Worm (Caenorhabditis elegans) whole organism, L4 larva: ENCODE data around the gene C27D9.2.

ENCODE experiments used
- D1046.2 ChIP-seq: fragments of 200-800 bp; sonication (Bioruptor generic); IDR thresholded peaks from 2 replicates; pipeline ENCODE4 v1.3.6; 2022; ENCODE audit warnings: missing genetic modification characterization, missing compliant biosample characterization
- T20F7.1 ChIP-seq: fragments of 200-800 bp; sonication (Bioruptor generic); optimal IDR thresholded peaks from 2 replicates; lab custom pipeline; 2018; ENCODE audit warnings: mild to moderate bottlenecking, missing genetic modification characterization, missing compliant biosample characterization
- Y48G9A.11 ChIP-seq: fragments of 200-800 bp; sonication (Bioruptor generic); IDR thresholded peaks from 2 replicates; pipeline ENCODE4 v1.3.6; 2022; ENCODE audit warnings: missing genetic modification reagents, missing genetic modification characterization, missing compliant biosample characterization
- aha-1 ChIP-seq: fragments of 150-350 bp; peaks from one replicate; lab custom pipeline; 2014; ENCODE audit warnings: missing biosample characterization, missing genetic modification characterization
- cey-2 ChIP-seq: sonication (generic microtip); optimal IDR thresholded peaks from 3 replicates; lab custom pipeline; 2017; ENCODE audit warnings: missing genetic modification characterization, mild to moderate bottlenecking, missing compliant biosample characterization, antibody characterized with exemption, borderline replicate concordance; ENCODE audit not compliant: insufficient read depth
- daf-16 ChIP-seq, 3 experiments: sonication (generic microtip); optimal IDR thresholded peaks; 2 replicates each; lab custom pipeline; 2016 to 2017; ENCODE audit warnings: missing genetic modification characterization in 3 of 3, missing genetic modification reagents in 3 of 3, mild to moderate bottlenecking in 2 of 3, missing compliant biosample characterization in 2 of 3, missing biosample characterization in 1 of 3, moderate library complexity in 1 of 3
- dmd-6 ChIP-seq: fragments of 200-800 bp; sonication (Bioruptor generic); IDR thresholded peaks from 2 replicates; pipeline ENCODE4 v1.3.6; 2022; ENCODE audit warnings: missing genetic modification reagents, missing genetic modification characterization, missing compliant biosample characterization
- dmd-8 ChIP-seq: fragments of 200-800 bp; sonication (Bioruptor generic); IDR thresholded peaks from 2 replicates; pipeline ENCODE4 v1.3.6; 2022; ENCODE audit warnings: missing genetic modification characterization, missing compliant biosample characterization
- dmd-9 ChIP-seq: fragments of 200-800 bp; sonication (Bioruptor generic); IDR thresholded peaks from 2 replicates; pipeline ENCODE4 v1.3.6; 2022; ENCODE audit warnings: missing genetic modification reagents, missing genetic modification characterization, missing compliant biosample characterization
- hlh-11 ChIP-seq: fragments of 200-800 bp; sonication (Bioruptor generic); optimal IDR thresholded peaks from 2 replicates; lab custom pipeline; 2018; ENCODE audit warnings: mild to moderate bottlenecking, missing genetic modification characterization, missing compliant biosample characterization
- lin-29 ChIP-seq: fragments of 200-800 bp; sonication (Bioruptor generic); IDR thresholded peaks from 2 replicates; pipeline ENCODE4 v1.3.6; 2022; ENCODE audit warnings: missing genetic modification reagents, missing genetic modification characterization, missing compliant biosample characterization
- lsy-2 ChIP-seq, 2 experiments: fragments of 150-350 bp in 1 of 2; sonication (generic microtip) in 1 of 2; optimal IDR thresholded peaks; 2 replicates each; lab custom pipeline; 2014 to 2017; ENCODE audit warnings: missing biosample characterization in 2 of 2, missing genetic modification characterization in 2 of 2
- mep-1 ChIP-seq: fragments of 150-350 bp; sonication (generic microtip); optimal IDR thresholded peaks from 3 replicates; lab custom pipeline; 2014; ENCODE audit warnings: missing biosample characterization, missing genetic modification characterization
- mxl-2 ChIP-seq: fragments of 200-800 bp; sonication (Bioruptor generic); conservative IDR thresholded peaks from 2 replicates; pipeline ENCODE4 v1.3.6; 2022; ENCODE audit warnings: missing genetic modification reagents, missing genetic modification characterization, missing compliant biosample characterization
- mxl-3 ChIP-seq: fragments of 200-800 bp; sonication (Bioruptor generic); optimal IDR thresholded peaks from 2 replicates; lab custom pipeline; 2018; ENCODE audit warnings: mild to moderate bottlenecking, missing genetic modification characterization, missing compliant biosample characterization
- nhr-237 ChIP-seq: sonication (generic microtip); optimal IDR thresholded peaks from 2 replicates; lab custom pipeline; 2017; ENCODE audit warnings: missing biosample characterization, missing genetic modification characterization
- nhr-25 ChIP-seq: sonication (generic microtip); optimal IDR thresholded peaks from 2 replicates; lab custom pipeline; 2017; ENCODE audit warnings: missing genetic modification characterization, mild to moderate bottlenecking, missing compliant biosample characterization, antibody characterized with exemption, moderate library complexity, borderline replicate concordance; ENCODE audit not compliant: insufficient read depth
- nhr-28 ChIP-seq: fragments of 150-350 bp; optimal IDR thresholded peaks from 2 replicates; lab custom pipeline; 2014; ENCODE audit warnings: missing biosample characterization, missing genetic modification characterization
- nhr-41 ChIP-seq: fragments of 200-800 bp; sonication (Bioruptor generic); IDR thresholded peaks from 2 replicates; pipeline ENCODE4 v1.3.6; 2022; ENCODE audit warnings: missing genetic modification reagents, missing genetic modification characterization, missing compliant biosample characterization
- nhr-6 ChIP-seq: fragments of 150-350 bp; optimal IDR thresholded peaks from 2 replicates; lab custom pipeline; 2014; ENCODE audit warnings: missing biosample characterization, missing genetic modification characterization
- pqm-1 ChIP-seq: sonication (generic microtip); optimal IDR thresholded peaks from 2 replicates; lab custom pipeline; 2017; ENCODE audit warnings: missing biosample characterization, missing genetic modification characterization
- rbr-2 ChIP-seq: sonication (generic microtip); optimal IDR thresholded peaks from 2 replicates; lab custom pipeline; 2016; ENCODE audit warnings: missing genotype, missing genetic modification characterization, missing compliant biosample characterization
- spr-1 ChIP-seq: sonication (generic microtip); optimal IDR thresholded peaks from 2 replicates; lab custom pipeline; 2016; ENCODE audit warnings: mild to moderate bottlenecking, missing genetic modification characterization, missing compliant biosample characterization
- spr-3 ChIP-seq: fragments of 200-800 bp; sonication (Bioruptor generic); optimal IDR thresholded peaks from 2 replicates; lab custom pipeline; 2018; ENCODE audit warnings: mild to moderate bottlenecking, missing genetic modification characterization, missing compliant biosample characterization
- unc-62 ChIP-seq, 3 experiments: fragments of 150-350 bp in 1 of 3; sonication (generic microtip); optimal IDR thresholded peaks in 2 of 3; peaks in 1 of 3; 1 replicate in 1 of 3; 2 replicates in 2 of 3; lab custom pipeline; 2014 to 2017; ENCODE audit warnings: missing biosample characterization in 3 of 3, missing genetic modification characterization in 3 of 3, missing genetic modification reagents in 3 of 3, missing genotype in 1 of 3
- ztf-11 ChIP-seq: fragments of 150-350 bp; optimal IDR thresholded peaks from 2 replicates; lab custom pipeline; 2014; ENCODE audit warnings: missing biosample characterization, missing genetic modification characterization

Gene C27D9.2

ce11 chrII:4761020-4761419, 4.4 kb upstream of the C27D9.2 start:
- TF ChIP-seq lsy-2 (tag; optimal IDR thresholded peaks at IDR 0.05; lab: Kevin White, UChicago): no peak
- peak; percentile 18 for TF ChIP-seq hlh-11
- TF ChIP-seq D1046.2 (GFP tag; lab: Robert Waterston, UW): no peak
- TF ChIP-seq dmd-6 (GFP tag; lab: Robert Waterston, UW): peak; percentile 16

ce11 chrII:4759835-4760234, 3.2 kb upstream of the C27D9.2 start:
- no peak for TF ChIP-seq rbr-2 (tag; lab: Kevin White, UChicago)
- peak; percentile 86 for TF ChIP-seq aha-1 (tag; lab: Kevin White, UChicago)
- TF ChIP-seq T20F7.1 (GFP tag; lab: Kevin White, UChicago): no peak
- TF ChIP-seq unc-62 (GFP tag; optimal IDR thresholded peaks at IDR 0.05 in 1 of 2; lab: Kevin White, UChicago): peak in 1 of 2 experiments; percentile 32
- TF ChIP-seq unc-62 (tag; optimal IDR thresholded peaks at IDR 0.05; lab: Kevin White, UChicago): no peak

ce11 chrII:4758462-4758861, 1.8 kb upstream of the C27D9.2 start, which contains the start of gene F26G1.3:
F26G1.3 (plus strand) TSS chrII:4758762.
- TF ChIP-seq pqm-1 (tag; lab: Kevin White, UChicago): no peak
- TF ChIP-seq nhr-6: no peak
- no peak for TF ChIP-seq nhr-41 (GFP tag; lab: Robert Waterston, UW)
- no peak for TF ChIP-seq nhr-237
- no peak for TF ChIP-seq mxl-2 (GFP tag; lab: Robert Waterston, UW)

ce11 chrII:4755654-4756053, 997 bp downstream of the C27D9.2 start:
- TF ChIP-seq T20F7.1 (GFP tag; lab: Kevin White, UChicago): peak; percentile 37
- no peak for TF ChIP-seq dmd-8 (GFP tag; lab: Robert Waterston, UW)
- TF ChIP-seq spr-1 (tag; lab: Kevin White, UChicago): peak; percentile 75
- TF ChIP-seq nhr-25 (tag; lab: Kevin White, UChicago): no peak
- TF ChIP-seq spr-3 (GFP tag; lab: Kevin White, UChicago): peak; percentile 15
- TF ChIP-seq rbr-2 (tag; lab: Kevin White, UChicago): no peak
- TF ChIP-seq Y48G9A.11 (GFP tag; lab: Robert Waterston, UW): peak; percentile 76
- TF ChIP-seq dmd-9 (GFP tag; lab: Robert Waterston, UW): no peak

ce11 chrII:4753133-4753532, 3.5 kb downstream of the C27D9.2 start, which contains the start of gene C27D9.1:
C27D9.1 (plus strand) TSS chrII:4753413.
- TF ChIP-seq hlh-11 (no peak), mxl-3 (GFP tag; lab: Kevin White, UChicago) (no peak), ztf-11 (no peak), lin-29 (GFP tag; lab: Robert Waterston, UW) (no peak), mxl-2 (GFP tag; lab: Robert Waterston, UW) (no peak), aha-1 (tag; lab: Kevin White, UChicago) (peak; percentile 57)

ce11 chrII:4752257-4752728, 4.4 kb downstream of the C27D9.2 start, which contains the start of gene F41C3.1:
F41C3.1 (plus strand) TSS chrII:4752307.
- no peak for TF ChIP-seq cey-2 (tag; lab: Kevin White, UChicago)
- no peak for TF ChIP-seq mep-1 (tag; lab: Kevin White, UChicago)
- TF ChIP-seq unc-62 (GFP tag; optimal IDR thresholded peaks at IDR 0.05 in 1 of 2; lab: Kevin White, UChicago): peak in 1 of 2 experiments; percentile 96
- TF ChIP-seq unc-62 (tag; optimal IDR thresholded peaks at IDR 0.05; lab: Kevin White, UChicago): no peak

ce11 chrII:4749581-4749980, 7.1 kb downstream of the C27D9.2 start, which contains the start of gene F41C3.2:
F41C3.2 (plus strand) TSS chrII:4749968.
- TF ChIP-seq daf-16 (GFP tag; optimal IDR thresholded peaks at IDR 0.05; lab: Kevin White, UChicago) (no peak), daf-16 (tag; optimal IDR thresholded peaks at IDR 0.05; lab: Kevin White, UChicago) (no peak), lsy-2 (tag; optimal IDR thresholded peaks at IDR 0.05; lab: Kevin White, UChicago) (peak in 1 of 2 experiments; percentile 30), nhr-28 (tag; lab: Kevin White, UChicago) (peak; percentile 8)
- TF ChIP-seq, all 104 proteins: peak for 2
